Fruit fly (Drosophila melanogaster) whole organism, adult: Measurements from ENCODE around the gene CG33272.
A peak's percentile ranks its signal among the peaks of the same experiment; 100 is the strongest.

Source experiments
- CG11617 ChIP-seq: fragments of 200-800 bp; sonication (Bioruptor generic); optimal IDR thresholded peaks from 2 replicates; lab custom pipeline; 2017; ENCODE audit warnings: mild to moderate bottlenecking, missing biosample characterization, missing genetic modification reagents, missing genetic modification characterization
- CG12768 ChIP-seq: fragments of 200-800 bp; sonication (Bioruptor generic); optimal IDR thresholded peaks from 2 replicates; lab custom pipeline; 2017; ENCODE audit warnings: missing biosample characterization, missing genetic modification characterization, mild to moderate bottlenecking, moderate library complexity, missing genetic modification reagents
- CG14711 ChIP-seq: fragments of 200-800 bp; sonication (Bioruptor generic); optimal IDR thresholded peaks from 2 replicates; lab custom pipeline; 2018; ENCODE audit warnings: missing biosample characterization, mild to moderate bottlenecking, missing genetic modification characterization, moderate library complexity
- CG1620 ChIP-seq: fragments of 200-800 bp; sonication (Bioruptor generic); optimal IDR thresholded peaks from 2 replicates; lab custom pipeline; 2016; ENCODE audit warnings: missing biosample characterization, missing genetic modification characterization
- CG33017 ChIP-seq: fragments of 200-800 bp; sonication (Bioruptor generic); optimal IDR thresholded peaks from 2 replicates; lab custom pipeline; 2018; ENCODE audit warnings: missing biosample characterization, mild to moderate bottlenecking, missing genetic modification characterization, moderate library complexity
- CG5204 ChIP-seq: fragments of 200-800 bp; sonication (Bioruptor generic); optimal IDR thresholded peaks from 2 replicates; lab custom pipeline; 2016; ENCODE audit warnings: missing biosample characterization, missing genetic modification characterization
- CG7045 ChIP-seq: fragments of 200-800 bp; sonication (Bioruptor generic); optimal IDR thresholded peaks from 2 replicates; lab custom pipeline; 2017; ENCODE audit warnings: missing biosample characterization, mild to moderate bottlenecking, missing genetic modification characterization
- CG7101 ChIP-seq: fragments of 200-800 bp; sonication (Bioruptor generic); optimal IDR thresholded peaks from 2 replicates; lab custom pipeline; 2018; ENCODE audit warnings: missing biosample characterization, mild to moderate bottlenecking, missing genetic modification characterization, moderate library complexity
- Clk ChIP-seq: fragments of 200-800 bp; sonication (Bioruptor generic); optimal IDR thresholded peaks from 2 replicates; lab custom pipeline; 2017; ENCODE audit warnings: missing biosample characterization, missing genetic modification characterization
- Crg-1 ChIP-seq: fragments of 200-800 bp; sonication (Bioruptor generic); optimal IDR thresholded peaks from 2 replicates; lab custom pipeline; 2016; ENCODE audit warnings: missing biosample characterization, missing genetic modification characterization
- Hr96 ChIP-seq: fragments of 200-800 bp; sonication (Bioruptor generic); optimal IDR thresholded peaks from 2 replicates; lab custom pipeline; 2016; ENCODE audit warnings: missing biosample characterization, missing genetic modification characterization
- Mnt ChIP-seq: fragments of 200-800 bp; sonication (Bioruptor generic); optimal IDR thresholded peaks from 2 replicates; lab custom pipeline; 2016; ENCODE audit warnings: missing biosample characterization, mild to moderate bottlenecking, missing genetic modification characterization
- bab1 ChIP-seq: fragments of 200-800 bp; sonication (Bioruptor generic); optimal IDR thresholded peaks from 3 replicates; lab custom pipeline; 2019; ENCODE audit warnings: missing biosample characterization, mild to moderate bottlenecking, missing genetic modification characterization, moderate library complexity
- cic ChIP-seq: fragments of 200-800 bp; sonication (Bioruptor generic); optimal IDR thresholded peaks from 2 replicates; lab custom pipeline; 2017; ENCODE audit warnings: missing biosample characterization, mild to moderate bottlenecking, missing genetic modification characterization, moderate library complexity
- cnc ChIP-seq, 2 experiments: fragments of >200 bp; optimal IDR thresholded peaks; 2 replicates each; lab custom pipeline; 2017
- kay ChIP-seq: fragments of 200-800 bp; sonication (Bioruptor generic); peaks from one replicate; lab custom pipeline; 2016; ENCODE audit warnings: missing biosample characterization, missing genetic modification characterization, borderline replicate concordance
- ovo ChIP-seq: fragments of 200-800 bp; sonication (Bioruptor generic); optimal IDR thresholded peaks from 2 replicates; lab custom pipeline; 2016; ENCODE audit warnings: missing biosample characterization, missing genetic modification characterization
- pad ChIP-seq: fragments of 200-800 bp; sonication (Bioruptor generic); optimal IDR thresholded peaks from 3 replicates; lab custom pipeline; 2017; ENCODE audit warnings: missing biosample characterization, missing genetic modification characterization, mild to moderate bottlenecking, moderate library complexity, missing genetic modification reagents
- tj ChIP-seq: fragments of 200-800 bp; sonication (Bioruptor generic); optimal IDR thresholded peaks from 3 replicates; lab custom pipeline; 2017; ENCODE audit warnings: missing biosample characterization, mild to moderate bottlenecking, missing genetic modification characterization, moderate library complexity
- toe ChIP-seq: fragments of 200-800 bp; sonication (Bioruptor generic); optimal IDR thresholded peaks from 2 replicates; lab custom pipeline; 2016; ENCODE audit warnings: missing biosample characterization, missing genetic modification characterization

CG33272 gene

dm6 chr3L:11510489-11510888 lies at the start of gene CG33272:
TSS of gene CG33272 (minus strand) at chr3L:11510589.
- no peak for TF ChIP-seq Mnt (GFP tag; lab: Kevin White, UChicago)
- TF ChIP-seq CG7045, result no peak
- no peak for TF ChIP-seq pad (GFP tag; lab: Kevin White, UChicago)
- TF ChIP-seq CG7101 (tag; lab: Kevin White, UChicago), result no peak
- TF ChIP-seq Clk, result no peak
- TF ChIP-seq CG33017 (tag; lab: Kevin White, UChicago), result no peak
- no peak for TF ChIP-seq CG5204
- TF ChIP-seq Crg-1 (GFP tag; lab: Kevin White, UChicago), result no peak
- no peak for TF ChIP-seq CG11617 (GFP tag; lab: Kevin White, UChicago)
- TF ChIP-seq CG12768 (GFP tag; lab: Kevin White, UChicago), result no peak
- no peak for TF ChIP-seq kay (GFP tag; lab: Kevin White, UChicago)
- no peak for TF ChIP-seq Hr96 (GFP tag; lab: Kevin White, UChicago)
- no peak for TF ChIP-seq ovo (GFP tag; lab: Kevin White, UChicago)
- TF ChIP-seq CG14711 (tag; lab: Kevin White, UChicago), result no peak
- no peak for TF ChIP-seq tj (GFP tag; lab: Kevin White, UChicago)
- no peak for TF ChIP-seq toe (GFP tag; lab: Kevin White, UChicago)
- TF ChIP-seq CG1620 (GFP tag; lab: Kevin White, UChicago), result no peak
- no peak for TF ChIP-seq cic

- peak; percentile 81 for TF ChIP-seq CG12768 (GFP tag; lab: Kevin White, UChicago)
- no peak for TF ChIP-seq cic
Observed at dm6 chr3L:11557209-11557608, 46.8 kb upstream of the CG33272 start.

DNA sequence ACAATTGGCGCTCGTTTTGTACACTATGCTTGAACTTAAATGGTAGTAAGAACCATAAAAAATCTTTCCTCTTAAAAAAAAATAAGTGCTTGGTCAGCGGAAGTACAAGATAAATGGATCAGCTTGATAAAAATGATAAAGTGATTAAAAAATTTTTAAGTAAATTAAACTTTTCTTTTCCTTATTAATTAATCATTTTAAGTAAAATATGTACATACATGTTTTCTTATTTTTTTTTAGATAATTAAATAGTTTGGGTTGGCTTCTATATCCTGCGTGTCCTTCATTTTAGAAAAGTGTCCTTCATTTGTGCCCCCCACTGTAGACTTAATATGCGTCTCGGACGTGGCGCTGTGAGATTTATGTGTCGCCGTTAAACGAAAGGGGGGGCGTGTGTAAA lies 46.2 kb upstream of the CG33272 start:
- TF ChIP-seq CG14711 (tag; lab: Kevin White, UChicago), result no peak
- TF ChIP-seq CG33017 (tag; lab: Kevin White, UChicago), result no peak
- TF ChIP-seq ovo (GFP tag; lab: Kevin White, UChicago), result no peak
- no peak for TF ChIP-seq bab1 (GFP tag; lab: Kevin White, UChicago)
- no peak for TF ChIP-seq CG7045
- no peak for TF ChIP-seq Mnt (GFP tag; lab: Kevin White, UChicago)
- no peak for TF ChIP-seq cnc (optimal IDR thresholded peaks at IDR 0.05; lab: Kevin White, UChicago)
- no peak for TF ChIP-seq tj (GFP tag; lab: Kevin White, UChicago)
- no peak for TF ChIP-seq Crg-1 (GFP tag; lab: Kevin White, UChicago)
- no peak for TF ChIP-seq CG1620 (GFP tag; lab: Kevin White, UChicago)
- TF ChIP-seq CG12768 (GFP tag; lab: Kevin White, UChicago), result no peak
- no peak for TF ChIP-seq CG7101 (tag; lab: Kevin White, UChicago)
- TF ChIP-seq kay (GFP tag; lab: Kevin White, UChicago), result no peak
- no peak for TF ChIP-seq toe (GFP tag; lab: Kevin White, UChicago)
- TF ChIP-seq pad (GFP tag; lab: Kevin White, UChicago), result no peak
- no peak for TF ChIP-seq CG11617 (GFP tag; lab: Kevin White, UChicago)
- TF ChIP-seq Clk, result no peak
- no peak for TF ChIP-seq cic
- TF ChIP-seq Hr96 (GFP tag; lab: Kevin White, UChicago), result no peak

- no peak for TF ChIP-seq cic
- peak; percentile 71 for TF ChIP-seq CG14711 (tag; lab: Kevin White, UChicago)
- TF ChIP-seq toe (GFP tag; lab: Kevin White, UChicago), result no peak
- peak; percentile 33 for TF ChIP-seq CG5204
- peak; percentile 0 for TF ChIP-seq Hr96 (GFP tag; lab: Kevin White, UChicago)
- TF ChIP-seq Clk, result no peak
- TF ChIP-seq cnc (optimal IDR thresholded peaks at IDR 0.05; lab: Kevin White, UChicago), result no peak
- no peak for TF ChIP-seq CG1620 (GFP tag; lab: Kevin White, UChicago)
- TF ChIP-seq ovo (GFP tag; lab: Kevin White, UChicago), result no peak
- TF ChIP-seq Crg-1 (GFP tag; lab: Kevin White, UChicago), result no peak
- TF ChIP-seq CG7045, result peak; percentile 70
- TF ChIP-seq pad (GFP tag; lab: Kevin White, UChicago), result no peak
- peak; percentile 45 for TF ChIP-seq CG11617 (GFP tag; lab: Kevin White, UChicago)
- TF ChIP-seq bab1 (GFP tag; lab: Kevin White, UChicago), result no peak
- TF ChIP-seq kay (GFP tag; lab: Kevin White, UChicago), result no peak
- no peak for TF ChIP-seq Mnt (GFP tag; lab: Kevin White, UChicago)
- peak; percentile 60 for TF ChIP-seq CG12768 (GFP tag; lab: Kevin White, UChicago)
- peak; percentile 77 for TF ChIP-seq CG33017 (tag; lab: Kevin White, UChicago)
- peak; percentile 64 for TF ChIP-seq CG7101 (tag; lab: Kevin White, UChicago)
- no peak for TF ChIP-seq tj (GFP tag; lab: Kevin White, UChicago)
Observed at dm6 chr3L:11555662-11556460, 45.5 kb upstream of the CG33272 start.

DNA sequence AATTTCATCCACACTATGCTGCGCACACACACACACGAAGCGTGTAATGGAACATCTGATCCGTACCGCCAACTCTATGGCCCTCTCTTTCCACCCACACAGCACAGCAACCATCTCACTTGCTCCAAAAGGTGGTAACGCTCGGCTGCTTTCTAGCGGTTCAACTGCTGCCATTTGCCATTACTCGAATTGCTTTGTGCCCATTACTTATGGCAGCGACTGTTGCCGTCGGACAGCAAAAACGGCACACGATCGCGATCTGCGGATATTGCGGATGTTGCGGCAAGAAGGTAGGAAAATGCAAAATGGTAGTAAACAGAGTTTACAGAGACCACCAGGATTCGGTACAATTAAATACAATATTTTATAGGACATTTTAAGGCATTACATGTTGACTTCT lies 44.4 kb upstream of the CG33272 start:
- TF ChIP-seq kay (GFP tag; lab: Kevin White, UChicago) (no peak), CG12768 (GFP tag; lab: Kevin White, UChicago) (no peak), Crg-1 (GFP tag; lab: Kevin White, UChicago) (no peak), cnc (optimal IDR thresholded peaks at IDR 0.05; lab: Kevin White, UChicago) (no peak), CG7045 (no peak), toe (GFP tag; lab: Kevin White, UChicago) (no peak), ovo (GFP tag; lab: Kevin White, UChicago) (no peak), tj (GFP tag; lab: Kevin White, UChicago) (no peak), CG33017 (tag; lab: Kevin White, UChicago) (no peak), cic (no peak), Mnt (GFP tag; lab: Kevin White, UChicago) (no peak), pad (GFP tag; lab: Kevin White, UChicago) (no peak), bab1 (GFP tag; lab: Kevin White, UChicago) (no peak), Clk (no peak), CG5204 (no peak), CG7101 (tag; lab: Kevin White, UChicago) (no peak), CG1620 (GFP tag; lab: Kevin White, UChicago) (no peak), CG11617 (GFP tag; lab: Kevin White, UChicago) (no peak), Hr96 (GFP tag; lab: Kevin White, UChicago) (no peak), CG14711 (tag; lab: Kevin White, UChicago) (no peak)
